Fruit fly (Drosophila melanogaster): ENCODE measurements around the gene Atac1.

- TF ChIP-seq CG7045 (GFP tag; optimal IDR thresholded peaks at IDR 0.05), result no peak
- TF ChIP-seq Crg-1 (GFP tag; optimal IDR thresholded peaks at IDR 0.05), result no peak
- TF ChIP-seq cic (GFP tag; optimal IDR thresholded peaks at IDR 0.05), result no peak
- no peak for TF ChIP-seq Clk (GFP tag; optimal IDR thresholded peaks at IDR 0.05)
- TF ChIP-seq CG7101 (tag; optimal IDR thresholded peaks at IDR 0.05), result no peak
- no peak for TF ChIP-seq tj (GFP tag; optimal IDR thresholded peaks at IDR 0.05)
- no peak for TF ChIP-seq CG5204 (GFP tag; optimal IDR thresholded peaks at IDR 0.05)
- TF ChIP-seq Hr96 (GFP tag; optimal IDR thresholded peaks at IDR 0.05), result no peak
- peak; percentile 12 for TF ChIP-seq pad (GFP tag; optimal IDR thresholded peaks at IDR 0.05)
- no peak for TF ChIP-seq CG14711 (tag; optimal IDR thresholded peaks at IDR 0.05)
- no peak for TF ChIP-seq kay (GFP tag; ENCODE audit: borderline replicate concordance)
- TF ChIP-seq cnc (optimal IDR thresholded peaks at IDR 0.05), result no peak
- TF ChIP-seq ovo (GFP tag; optimal IDR thresholded peaks at IDR 0.05), result no peak
These were observed 11.6 kb downstream of the Atac1 start, which contains the start of gene ihog for dm6 chr2L:6948540-6948942.

Measured in whole organism, adult.